Fruit fly (Drosophila melanogaster) whole organism, embryonic: ENCODE data around the gene simj.

ENCODE experiments used
- Abd-B ChIP-seq: fragments of 200-800 bp; sonication (Bioruptor generic); optimal IDR thresholded peaks from 2 replicates; lab custom pipeline; 2018; ENCODE audit warnings: missing biosample characterization, mild to moderate bottlenecking, missing genetic modification characterization, moderate library complexity
- Atf3 ChIP-seq: fragments of 200-800 bp; sonication (Bioruptor generic); optimal IDR thresholded peaks from 3 replicates; lab custom pipeline; 2016; ENCODE audit warnings: missing biosample characterization, missing genetic modification characterization
- CG11093 ChIP-seq: fragments of 200-800 bp; sonication (Bioruptor generic); IDR thresholded peaks from 3 replicates; pipeline ENCODE4 v1.3.6; 2022; ENCODE audit warnings: missing biosample characterization, missing genetic modification characterization
- CG13287 ChIP-seq: fragments of 200-800 bp; sonication (Bioruptor generic); IDR thresholded peaks from 2 replicates; pipeline ENCODE4 v1.3.6; 2022; ENCODE audit warnings: missing biosample characterization, missing genetic modification characterization; ENCODE audit not compliant: partially characterized antibody
- CG1602 ChIP-seq: fragments of 200-800 bp; sonication (Bioruptor generic); optimal IDR thresholded peaks from 3 replicates; lab custom pipeline; 2016; ENCODE audit warnings: missing biosample characterization, missing genetic modification characterization
- CG2116 ChIP-seq: fragments of 200-800 bp; sonication (Bioruptor generic); optimal IDR thresholded peaks from 3 replicates; lab custom pipeline; 2018; ENCODE audit warnings: missing biosample characterization, mild to moderate bottlenecking, missing genetic modification characterization
- CG2712 ChIP-seq: fragments of 200-800 bp; optimal IDR thresholded peaks from 3 replicates; lab custom pipeline; 2019; ENCODE audit warnings: missing biosample characterization, mild to moderate bottlenecking, missing genetic modification characterization, moderate library complexity
- CG2889 ChIP-seq: fragments of 200-800 bp; sonication (Bioruptor generic); IDR thresholded peaks from 3 replicates; pipeline ENCODE4 v1.3.6; 2022; ENCODE audit warnings: missing biosample characterization, missing genetic modification characterization
- CG30431 ChIP-seq: fragments of 200-800 bp; sonication (Bioruptor generic); optimal IDR thresholded peaks from 2 replicates; lab custom pipeline; 2017; ENCODE audit warnings: missing biosample characterization, missing genetic modification characterization
- CG31224 ChIP-seq: fragments of 200-800 bp; sonication (Bioruptor generic); IDR thresholded peaks from 2 replicates; pipeline ENCODE4 v1.3.6; 2022; ENCODE audit warnings: missing biosample characterization, missing genetic modification characterization
- CG33557 ChIP-seq: fragments of 200-800 bp; sonication (Bioruptor generic); optimal IDR thresholded peaks from 2 replicates; lab custom pipeline; 2019; ENCODE audit warnings: missing biosample characterization, mild to moderate bottlenecking, missing genetic modification characterization, moderate library complexity
- CG3995 ChIP-seq: fragments of 200-800 bp; sonication (Bioruptor generic); optimal IDR thresholded peaks from 3 replicates; lab custom pipeline; 2016; ENCODE audit warnings: missing biosample characterization, missing genetic modification characterization
- CG42726 ChIP-seq: fragments of 200-800 bp; sonication (Bioruptor generic); IDR thresholded peaks from 2 replicates; pipeline ENCODE4 v1.3.6; 2022; ENCODE audit warnings: missing biosample characterization, missing genetic modification characterization; ENCODE audit not compliant: partially characterized antibody
- CG4328 ChIP-seq: fragments of 200-800 bp; sonication (Bioruptor generic); optimal IDR thresholded peaks from 3 replicates; lab custom pipeline; 2017; ENCODE audit warnings: missing biosample characterization, missing genetic modification reagents, missing genetic modification characterization
- CG4404 ChIP-seq: fragments of 200-800 bp; sonication (Bioruptor generic); IDR thresholded peaks from 2 replicates; pipeline ENCODE4 v1.3.6; 2022; ENCODE audit warnings: missing biosample characterization, missing genetic modification characterization
- CG6689 ChIP-seq: fragments of 200-800 bp; sonication (Bioruptor generic); IDR thresholded peaks from 2 replicates; pipeline ENCODE4 v1.3.6; 2022; ENCODE audit warnings: missing biosample characterization, missing genetic modification characterization
- CG7839 ChIP-seq: fragments of 200-800 bp; sonication (Bioruptor generic); optimal IDR thresholded peaks from 3 replicates; lab custom pipeline; 2018; ENCODE audit warnings: missing biosample characterization, mild to moderate bottlenecking, missing genetic modification characterization, moderate library complexity
- CG7928 ChIP-seq: fragments of 200-800 bp; sonication (Bioruptor generic); optimal IDR thresholded peaks from 2 replicates; lab custom pipeline; 2017; ENCODE audit warnings: missing biosample characterization, mild to moderate bottlenecking, missing genetic modification characterization
- CG8281 ChIP-seq: fragments of 200-800 bp; sonication (Bioruptor generic); optimal IDR thresholded peaks from 2 replicates; lab custom pipeline; 2018; ENCODE audit warnings: missing biosample characterization, mild to moderate bottlenecking, missing genetic modification characterization, moderate library complexity
- CG8924 ChIP-seq: fragments of 200-800 bp; optimal IDR thresholded peaks from 3 replicates; lab custom pipeline; 2019; ENCODE audit warnings: missing biosample characterization, mild to moderate bottlenecking, missing genetic modification characterization, moderate library complexity
- CG9797 ChIP-seq: fragments of 200-800 bp; sonication (Bioruptor generic); optimal IDR thresholded peaks from 3 replicates; lab custom pipeline; 2018; ENCODE audit warnings: missing biosample characterization, mild to moderate bottlenecking, missing genetic modification characterization
- Drgx ChIP-seq: fragments of 200-800 bp; sonication (Bioruptor generic); IDR thresholded peaks from 2 replicates; pipeline ENCODE4 v1.3.6; 2022; ENCODE audit warnings: missing biosample characterization, missing genetic modification characterization
- HLH54F ChIP-seq: fragments of 200-800 bp; sonication (Bioruptor generic); optimal IDR thresholded peaks from 3 replicates; lab custom pipeline; 2016; ENCODE audit warnings: missing biosample characterization, missing genetic modification characterization
- HLHmδ ChIP-seq: fragments of 200-800 bp; sonication (Bioruptor generic); optimal IDR thresholded peaks from 2 replicates; lab custom pipeline; 2018; ENCODE audit warnings: missing biosample characterization, mild to moderate bottlenecking, missing genetic modification characterization, moderate library complexity
- Hmx ChIP-seq: fragments of 200-800 bp; sonication (Bioruptor generic); optimal IDR thresholded peaks from 2 replicates; lab custom pipeline; 2016; ENCODE audit warnings: missing biosample characterization, missing genetic modification characterization
- Hr51 ChIP-seq, 2 experiments: fragments of 200-800 bp; sonication (Bioruptor generic); optimal IDR thresholded peaks; 2 replicates in 1 of 2; 3 replicates in 1 of 2; lab custom pipeline; 2016 to 2018; ENCODE audit warnings: missing biosample characterization in 2 of 2, missing genetic modification characterization in 2 of 2, mild to moderate bottlenecking in 1 of 2, moderate library complexity in 1 of 2
- Meics ChIP-seq: fragments of 200-800 bp; sonication (Bioruptor generic); optimal IDR thresholded peaks from 2 replicates; lab custom pipeline; 2017; ENCODE audit warnings: missing biosample characterization, mild to moderate bottlenecking, missing genetic modification characterization
- PHDP ChIP-seq: fragments of 200-800 bp; sonication (Bioruptor generic); optimal IDR thresholded peaks from 3 replicates; lab custom pipeline; 2018; ENCODE audit warnings: missing biosample characterization, mild to moderate bottlenecking, missing genetic modification characterization, moderate library complexity
- Pdp1 ChIP-seq, 2 experiments: fragments of 200-800 bp; sonication (Bioruptor generic); optimal IDR thresholded peaks; 3 replicates each; lab custom pipeline; 2016; ENCODE audit warnings: missing biosample characterization in 2 of 2, missing genetic modification characterization in 2 of 2, mild to moderate bottlenecking in 1 of 2, moderate library complexity in 1 of 2
- Ravus ChIP-seq: fragments of 200-800 bp; sonication (Bioruptor generic); IDR thresholded peaks from 2 replicates; pipeline ENCODE4 v1.3.6; 2022; ENCODE audit warnings: missing biosample characterization, missing genetic modification characterization
- Side ChIP-seq: fragments of 200-800 bp; sonication (Bioruptor generic); optimal IDR thresholded peaks from 2 replicates; lab custom pipeline; 2016; ENCODE audit warnings: missing biosample characterization, missing genetic modification characterization
- Usf ChIP-seq: fragments of 200-800 bp; sonication (Bioruptor generic); optimal IDR thresholded peaks from 2 replicates; lab custom pipeline; 2017; ENCODE audit warnings: missing genotype, missing biosample characterization, missing genetic modification characterization
- bsh ChIP-seq, 2 experiments: fragments of 200-800 bp; sonication (Bioruptor generic); optimal IDR thresholded peaks; 2 replicates each; lab custom pipeline; 2017 to 2018; ENCODE audit warnings: mild to moderate bottlenecking in 2 of 2, missing biosample characterization in 2 of 2, missing genetic modification characterization in 2 of 2, moderate library complexity in 1 of 2
- caup ChIP-seq: fragments of 200-800 bp; sonication (Bioruptor generic); optimal IDR thresholded peaks from 3 replicates; lab custom pipeline; 2017; ENCODE audit warnings: missing biosample characterization, mild to moderate bottlenecking, missing genetic modification characterization, moderate library complexity; ENCODE audit not compliant: severe bottlenecking
- croc ChIP-seq: fragments of 200-800 bp; sonication (Bioruptor generic); conservative IDR thresholded peaks from 3 replicates; pipeline ENCODE4 v1.3.6; 2022; ENCODE audit warnings: missing biosample characterization, missing genetic modification characterization
- fu2 ChIP-seq: fragments of 200-800 bp; sonication (Bioruptor generic); optimal IDR thresholded peaks from 2 replicates; lab custom pipeline; 2016; ENCODE audit warnings: missing biosample characterization, missing genetic modification characterization
- grn ChIP-seq: fragments of 200-800 bp; sonication (Bioruptor generic); optimal IDR thresholded peaks from 3 replicates; lab custom pipeline; 2017; ENCODE audit warnings: missing biosample characterization, missing genetic modification characterization
- insv ChIP-seq, 2 experiments: fragments of 200-800 bp; sonication (Bioruptor generic); optimal IDR thresholded peaks; 3 replicates each; lab custom pipeline; 2016 to 2018; ENCODE audit warnings: missing biosample characterization in 2 of 2, missing genetic modification characterization in 2 of 2
- nom ChIP-seq: fragments of 200-800 bp; sonication (Bioruptor generic); optimal IDR thresholded peaks from 2 replicates; lab custom pipeline; 2017; ENCODE audit warnings: missing biosample characterization, missing genetic modification characterization, mild to moderate bottlenecking, moderate library complexity, missing genetic modification reagents
- phol ChIP-seq: fragments of 200-800 bp; sonication (Bioruptor generic); optimal IDR thresholded peaks from 3 replicates; lab custom pipeline; 2018; ENCODE audit warnings: missing biosample characterization, mild to moderate bottlenecking, missing genetic modification characterization, moderate library complexity
- psq ChIP-seq: fragments of 200-800 bp; sonication (Bioruptor generic); optimal IDR thresholded peaks from 2 replicates; lab custom pipeline; 2017; ENCODE audit warnings: missing biosample characterization, missing genetic modification characterization
- pum ChIP-seq: fragments of 200-800 bp; sonication (Bioruptor generic); optimal IDR thresholded peaks from 2 replicates; lab custom pipeline; 2016; ENCODE audit warnings: missing biosample characterization, missing genetic modification characterization
- shn ChIP-seq: fragments of 200-800 bp; sonication (Bioruptor generic); optimal IDR thresholded peaks from 3 replicates; lab custom pipeline; 2016; ENCODE audit warnings: missing biosample characterization, missing genetic modification characterization
- sima ChIP-seq: fragments of 200-800 bp; sonication (Bioruptor generic); optimal IDR thresholded peaks from 2 replicates; lab custom pipeline; 2016; ENCODE audit warnings: missing biosample characterization, missing genetic modification characterization
- sisA ChIP-seq: fragments of 200-800 bp; sonication (Bioruptor generic); IDR thresholded peaks from 2 replicates; pipeline ENCODE4 v1.3.6; 2022; ENCODE audit warnings: missing biosample characterization, missing genetic modification characterization
- sna ChIP-seq: fragments of 200-800 bp; sonication (Bioruptor generic); IDR thresholded peaks from 2 replicates; pipeline ENCODE4 v1.3.6; 2022; ENCODE audit warnings: missing biosample characterization, missing genetic modification characterization; ENCODE audit not compliant: partially characterized antibody
- sqz ChIP-seq: fragments of 200-800 bp; sonication (Bioruptor generic); optimal IDR thresholded peaks from 3 replicates; lab custom pipeline; 2018; ENCODE audit warnings: missing biosample characterization, mild to moderate bottlenecking, missing genetic modification characterization
- stwl ChIP-seq: fragments of 200-800 bp; sonication (Bioruptor generic); optimal IDR thresholded peaks from 3 replicates; lab custom pipeline; 2018; ENCODE audit warnings: missing biosample characterization, mild to moderate bottlenecking, missing genetic modification characterization, moderate library complexity
- vfl ChIP-seq: fragments of 200-800 bp; sonication (Bioruptor generic); optimal IDR thresholded peaks from 2 replicates; lab custom pipeline; 2016; ENCODE audit warnings: missing biosample characterization, missing genetic modification characterization

The simj gene

DNA sequence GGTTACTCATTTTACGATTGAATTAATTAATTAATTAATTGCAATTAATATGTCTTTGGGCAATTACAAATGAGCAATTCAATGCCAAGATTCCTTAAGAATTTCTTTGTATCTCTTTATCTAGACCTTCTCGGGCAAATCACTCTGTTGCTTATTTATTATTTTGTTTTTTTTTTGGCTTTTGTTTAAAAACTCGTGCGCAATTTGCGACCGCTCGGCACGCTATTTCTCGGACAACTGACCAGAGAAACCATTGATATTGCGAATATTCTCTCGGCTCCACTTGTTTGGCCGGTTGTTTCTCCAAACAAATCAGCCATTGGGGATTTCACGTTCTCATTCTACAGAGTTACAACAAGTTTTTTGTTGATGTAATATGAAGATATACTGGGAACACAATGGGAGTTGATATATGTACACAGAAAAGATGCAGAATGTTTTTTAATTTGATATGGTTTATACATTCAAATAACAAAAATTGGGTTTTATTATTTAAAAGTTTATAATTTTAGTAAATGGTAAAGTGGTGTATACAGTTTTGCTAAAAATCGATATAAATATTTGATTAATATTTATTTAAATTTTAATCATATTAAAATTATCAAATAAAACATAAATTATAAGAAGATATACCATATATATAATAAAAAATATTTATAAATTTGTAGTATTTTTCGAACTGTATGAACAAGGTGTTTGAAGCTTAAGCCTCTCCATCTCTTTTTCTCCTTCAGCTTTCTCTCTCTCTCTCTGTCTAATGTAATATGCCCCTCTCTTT is 32.3 kb downstream of the simj start, which contains the start of gene NijA (continued):
- no peak for TF ChIP-seq CG1602 (GFP tag; lab: Kevin White, UChicago)
- TF ChIP-seq nom (GFP tag; lab: Kevin White, UChicago), result no peak
- TF ChIP-seq HLHmδ (GFP tag; lab: Kevin White, UChicago), result no peak
- TF ChIP-seq Meics, result no peak
- TF ChIP-seq bsh (GFP tag; optimal IDR thresholded peaks at IDR 0.05; lab: Kevin White, UChicago), result peak in 1 of 2 experiments; percentile 38
- no peak for TF ChIP-seq CG7928
- TF ChIP-seq CG8281 (tag; lab: Kevin White, UChicago), result no peak
- TF ChIP-seq psq, result no peak
- TF ChIP-seq Pdp1 (GFP tag; optimal IDR thresholded peaks at IDR 0.05; lab: Kevin White, UChicago), result no peak
- TF ChIP-seq grn (GFP tag; lab: Kevin White, UChicago), result no peak
- TF ChIP-seq PHDP (tag; lab: Kevin White, UChicago), result peak; percentile 38
- TF ChIP-seq CG4404, result no peak
- no peak for TF ChIP-seq pum
- TF ChIP-seq CG2889 (GFP tag; lab: Robert Waterston, UW), result no peak
- TF ChIP-seq sna (GFP tag; lab: Robert Waterston, UW), result no peak
- TF ChIP-seq phol, result peak; percentile 8
- peak; percentile 65 for TF ChIP-seq CG8924 (tag; lab: Kevin White, UChicago)
- no peak for TF ChIP-seq sisA
- TF ChIP-seq caup (GFP tag; lab: Kevin White, UChicago), result no peak
- TF ChIP-seq Ravus (GFP tag; lab: Robert Waterston, UW), result no peak
- TF ChIP-seq croc (GFP tag; lab: Robert Waterston, UW), result 0 out of 3 replicates have a peak, but pooled peaks have one; percentile 15
- TF ChIP-seq CG42726, result no peak
- TF ChIP-seq Atf3 (GFP tag; lab: Kevin White, UChicago), result no peak
- TF ChIP-seq CG31224 (GFP tag; lab: Robert Waterston, UW), result no peak
- TF ChIP-seq Abd-B (GFP tag; lab: Kevin White, UChicago), result no peak
- no peak for TF ChIP-seq CG9797
- TF ChIP-seq Usf, result no peak
- no peak for TF ChIP-seq CG6689 (GFP tag; lab: Robert Waterston, UW)
- TF ChIP-seq Hmx (GFP tag; lab: Kevin White, UChicago), result no peak
- TF ChIP-seq insv (GFP tag; optimal IDR thresholded peaks at IDR 0.05; lab: Kevin White, UChicago), result no peak
- TF ChIP-seq CG7839, result peak; percentile 63
- no peak for TF ChIP-seq CG33557 (GFP tag; lab: Kevin White, UChicago)
- TF ChIP-seq CG3995 (GFP tag; lab: Kevin White, UChicago), result no peak
- TF ChIP-seq CG30431 (GFP tag; lab: Kevin White, UChicago), result no peak
- TF ChIP-seq Side (GFP tag; lab: Kevin White, UChicago), result no peak
- TF ChIP-seq CG11093 (GFP tag; lab: Robert Waterston, UW), result no peak
- peak; percentile 49 for TF ChIP-seq CG2712
- no peak; the same call in 1 of the 2 replicates for TF ChIP-seq CG13287 (GFP tag; lab: Robert Waterston, UW)
- TF ChIP-seq shn (GFP tag; lab: Kevin White, UChicago), result no peak
- no peak for TF ChIP-seq vfl
- no peak for TF ChIP-seq HLH54F (GFP tag; lab: Kevin White, UChicago)
- peak; percentile 49 for TF ChIP-seq Drgx
- TF ChIP-seq sqz (GFP tag; lab: Kevin White, UChicago), result no peak
- no peak for TF ChIP-seq fu2 (GFP tag; lab: Kevin White, UChicago)
- no peak for TF ChIP-seq CG4328 (GFP tag; lab: Kevin White, UChicago)
- TF ChIP-seq CG2116 (GFP tag; lab: Kevin White, UChicago), result no peak
- no peak for TF ChIP-seq sima (GFP tag; lab: Kevin White, UChicago)
- no peak for TF ChIP-seq Hr51 (GFP tag; optimal IDR thresholded peaks at IDR 0.05; lab: Kevin White, UChicago)
- TF ChIP-seq stwl (tag; lab: Kevin White, UChicago), result no peak
